Fruit fly (Drosophila melanogaster) whole organism, embryonic: ENCODE results near the gene CG33293.

ENCODE experiments used
- Adf1 ChIP-seq: fragments of 200-800 bp; sonication (Bioruptor generic); IDR thresholded peaks from 2 replicates; pipeline ENCODE4 v1.3.6; 2022; ENCODE audit warnings: missing biosample characterization, missing genetic modification characterization
- CG10147 ChIP-seq: fragments of 200-800 bp; sonication (Bioruptor generic); optimal IDR thresholded peaks from 2 replicates; lab custom pipeline; 2019; ENCODE audit warnings: missing biosample characterization, mild to moderate bottlenecking, missing genetic modification characterization, moderate library complexity
- CG10274 ChIP-seq: fragments of 200-800 bp; sonication (Bioruptor generic); optimal IDR thresholded peaks from 3 replicates; lab custom pipeline; 2017; ENCODE audit warnings: missing biosample characterization, mild to moderate bottlenecking, missing genetic modification characterization
- CG10565 ChIP-seq: fragments of 200-800 bp; sonication (Bioruptor generic); optimal IDR thresholded peaks from 3 replicates; lab custom pipeline; 2016; ENCODE audit warnings: missing biosample characterization, mild to moderate bottlenecking, missing genetic modification characterization
- CG10979 ChIP-seq: fragments of 200-800 bp; sonication (Bioruptor generic); optimal IDR thresholded peaks from 2 replicates; lab custom pipeline; 2018; ENCODE audit warnings: missing biosample characterization, mild to moderate bottlenecking, missing genetic modification characterization, moderate library complexity
- CG11504 ChIP-seq: fragments of 200-800 bp; sonication (Bioruptor generic); optimal IDR thresholded peaks from 3 replicates; lab custom pipeline; 2019; ENCODE audit warnings: missing biosample characterization, mild to moderate bottlenecking, missing genetic modification characterization, moderate library complexity
- CG11695 ChIP-seq: fragments of 200-800 bp; sonication (Bioruptor generic); IDR thresholded peaks from 3 replicates; pipeline ENCODE4 v1.3.6; 2022; ENCODE audit warnings: missing biosample characterization, missing genetic modification characterization
- CG11723 ChIP-seq: fragments of 200-800 bp; sonication (Bioruptor generic); optimal IDR thresholded peaks from 2 replicates; lab custom pipeline; 2017; ENCODE audit warnings: missing biosample characterization, mild to moderate bottlenecking, missing genetic modification characterization
- CG14050 ChIP-seq: fragments of 200-800 bp; sonication (Bioruptor generic); IDR thresholded peaks from 3 replicates; pipeline ENCODE4 v1.3.6; 2022; ENCODE audit warnings: missing biosample characterization, missing genetic modification characterization
- CG14965 ChIP-seq: fragments of 200-800 bp; sonication (Bioruptor generic); optimal IDR thresholded peaks from 2 replicates; lab custom pipeline; 2016; ENCODE audit warnings: missing biosample characterization, missing genetic modification characterization, borderline replicate concordance
- CG17385 ChIP-seq: fragments of 200-800 bp; sonication (Bioruptor generic); optimal IDR thresholded peaks from 3 replicates; lab custom pipeline; 2018; ENCODE audit warnings: missing biosample characterization, mild to moderate bottlenecking, missing genetic modification characterization
- CG17912 ChIP-seq: fragments of 200-800 bp; sonication (Bioruptor generic); optimal IDR thresholded peaks from 2 replicates; lab custom pipeline; 2018; ENCODE audit warnings: missing biosample characterization, mild to moderate bottlenecking, missing genetic modification characterization
- CG1792 ChIP-seq: fragments of 200-800 bp; sonication (Bioruptor generic); optimal IDR thresholded peaks from 2 replicates; lab custom pipeline; 2016; ENCODE audit warnings: missing biosample characterization, missing genetic modification characterization
- CG2116 ChIP-seq: fragments of 200-800 bp; sonication (Bioruptor generic); optimal IDR thresholded peaks from 3 replicates; lab custom pipeline; 2018; ENCODE audit warnings: missing biosample characterization, mild to moderate bottlenecking, missing genetic modification characterization
- CG32767 ChIP-seq: fragments of 200-800 bp; sonication (Bioruptor generic); IDR thresholded peaks from 2 replicates; pipeline ENCODE4 v1.3.6; 2022; ENCODE audit warnings: missing biosample characterization, missing genetic modification characterization
- CG33557 ChIP-seq: fragments of 200-800 bp; sonication (Bioruptor generic); optimal IDR thresholded peaks from 2 replicates; lab custom pipeline; 2019; ENCODE audit warnings: missing biosample characterization, mild to moderate bottlenecking, missing genetic modification characterization, moderate library complexity
- CG3726 ChIP-seq: fragments of 200-800 bp; sonication (Bioruptor generic); IDR thresholded peaks from 3 replicates; pipeline ENCODE4, ENCODE4 v1.3.6; 2022; ENCODE audit warnings: missing biosample characterization, missing genetic modification characterization
- CG9215 ChIP-seq: fragments of 200-800 bp; sonication (Bioruptor generic); IDR thresholded peaks from 2 replicates; pipeline ENCODE4 v1.3.6; 2022; ENCODE audit warnings: missing biosample characterization, missing genetic modification characterization
- CG9876 ChIP-seq: fragments of 200-800 bp; sonication (Bioruptor generic); optimal IDR thresholded peaks from 2 replicates; lab custom pipeline; 2016; ENCODE audit warnings: missing biosample characterization, missing genetic modification characterization
- CHES-1-like ChIP-seq: fragments of 200-800 bp; sonication (Bioruptor generic); optimal IDR thresholded peaks from 2 replicates; lab custom pipeline; 2016; ENCODE audit warnings: missing biosample characterization, missing genetic modification characterization
- D19B ChIP-seq: fragments of 200-800 bp; sonication (Bioruptor generic); optimal IDR thresholded peaks from 2 replicates; lab custom pipeline; 2017; ENCODE audit warnings: missing biosample characterization, mild to moderate bottlenecking, missing genetic modification characterization
- Dll ChIP-seq: fragments of 200-800 bp; sonication (Bioruptor generic); IDR thresholded peaks from 4 replicates; pipeline ENCODE4 v1.3.6; 2022; ENCODE audit warnings: missing biosample characterization, missing genetic modification characterization; ENCODE audit not compliant: partially characterized antibody
- Dp ChIP-seq: fragments of 200-800 bp; sonication (Bioruptor generic); optimal IDR thresholded peaks from 2 replicates; lab custom pipeline; 2018; ENCODE audit warnings: missing biosample characterization, mild to moderate bottlenecking, missing genetic modification characterization, moderate library complexity
- Fer1 ChIP-seq: fragments of 200-800 bp; sonication (Bioruptor generic); optimal IDR thresholded peaks from 2 replicates; lab custom pipeline; 2017; ENCODE audit warnings: missing biosample characterization, mild to moderate bottlenecking, missing genetic modification characterization
- GATAe ChIP-seq: fragments of 200-800 bp; sonication (Bioruptor generic); conservative IDR thresholded peaks from 2 replicates; pipeline ENCODE4 v1.3.6; 2022; ENCODE audit warnings: missing biosample characterization, missing genetic modification characterization
- Mad ChIP-seq: fragments of 200-800 bp; sonication (Bioruptor generic); optimal IDR thresholded peaks from 2 replicates; lab custom pipeline; 2016; ENCODE audit warnings: missing biosample characterization, missing genetic modification characterization
- Ptx1 ChIP-seq: fragments of 200-800 bp; sonication (Bioruptor generic); IDR thresholded peaks from 2 replicates; pipeline ENCODE4 v1.3.6; 2022; ENCODE audit warnings: missing biosample characterization, missing genetic modification characterization
- Scr ChIP-seq: fragments of 200-800 bp; sonication (Bioruptor generic); IDR thresholded peaks from 2 replicates; pipeline ENCODE4 v1.3.6; 2022; ENCODE audit warnings: missing biosample characterization, missing genetic modification characterization; ENCODE audit not compliant: partially characterized antibody
- Sry-β ChIP-seq: fragments of 200-800 bp; sonication (Bioruptor generic); optimal IDR thresholded peaks from 2 replicates; lab custom pipeline; 2018; ENCODE audit warnings: missing biosample characterization, mild to moderate bottlenecking, missing genetic modification characterization, moderate library complexity
- bigmax ChIP-seq: fragments of 200-800 bp; sonication (Bioruptor generic); optimal IDR thresholded peaks from 2 replicates; lab custom pipeline; 2018; ENCODE audit warnings: missing biosample characterization, mild to moderate bottlenecking, missing genetic modification characterization
- bsh ChIP-seq, 2 experiments: fragments of 200-800 bp; sonication (Bioruptor generic); optimal IDR thresholded peaks; 2 replicates each; lab custom pipeline; 2017 to 2018; ENCODE audit warnings: mild to moderate bottlenecking in 2 of 2, missing biosample characterization in 2 of 2, missing genetic modification characterization in 2 of 2, moderate library complexity in 1 of 2
- cato ChIP-seq: fragments of 200-800 bp; sonication (Bioruptor generic); optimal IDR thresholded peaks from 2 replicates; lab custom pipeline; 2016; ENCODE audit warnings: missing biosample characterization, missing genetic modification characterization, borderline replicate concordance
- gcm2 ChIP-seq: fragments of 200-800 bp; sonication (Bioruptor generic); optimal IDR thresholded peaks from 2 replicates; lab custom pipeline; 2016; ENCODE audit warnings: missing biosample characterization, missing genetic modification characterization
- gfzf ChIP-seq: fragments of 200-800 bp; sonication (Bioruptor generic); optimal IDR thresholded peaks from 2 replicates; lab custom pipeline; 2016; ENCODE audit warnings: missing biosample characterization, mild to moderate bottlenecking, missing genetic modification characterization, moderate library complexity
- lmd ChIP-seq: fragments of 200-800 bp; sonication (Bioruptor generic); IDR thresholded peaks from 2 replicates; pipeline ENCODE4 v1.3.6; 2022; ENCODE audit warnings: missing biosample characterization, missing genetic modification characterization
- mam ChIP-seq: fragments of 200-800 bp; sonication (Bioruptor generic); optimal IDR thresholded peaks from 3 replicates; lab custom pipeline; 2016; ENCODE audit warnings: missing biosample characterization, missing genetic modification characterization
- mirr ChIP-seq: fragments of 200-800 bp; sonication (Bioruptor generic); optimal IDR thresholded peaks from 3 replicates; lab custom pipeline; 2018; ENCODE audit warnings: missing biosample characterization, mild to moderate bottlenecking, missing genetic modification characterization
- p53 ChIP-seq: fragments of 200-800 bp; sonication (Bioruptor generic); optimal IDR thresholded peaks from 2 replicates; lab custom pipeline; 2016; ENCODE audit warnings: missing biosample characterization, missing genetic modification characterization
- pan ChIP-seq, 4 experiments: fragments of >200 bp in 3 of 4; fragments of 200-800 bp in 1 of 4; sonication (Bioruptor generic) in 1 of 4; optimal IDR thresholded peaks in 3 of 4; IDR thresholded peaks in 1 of 4; 2 replicates each; pipeline versions ENCODE4 v1.3.6 to Lab custom; 2017 to 2022; ENCODE audit warnings: missing biosample characterization in 2 of 4, missing genetic modification characterization in 2 of 4, mixed read lengths in 1 of 4
- pum ChIP-seq: fragments of 200-800 bp; sonication (Bioruptor generic); optimal IDR thresholded peaks from 2 replicates; lab custom pipeline; 2016; ENCODE audit warnings: missing biosample characterization, missing genetic modification characterization
- row ChIP-seq: fragments of 200-800 bp; sonication (Bioruptor generic); IDR thresholded peaks from 3 replicates; pipeline ENCODE4 v1.3.6; 2022; ENCODE audit warnings: missing biosample characterization, missing genetic modification characterization
- seq ChIP-seq: fragments of 200-800 bp; sonication (Bioruptor generic); IDR thresholded peaks from 2 replicates; pipeline ENCODE4 v1.3.6; 2022; ENCODE audit warnings: missing biosample characterization, missing genetic modification characterization
- sob ChIP-seq: fragments of 200-800 bp; sonication (Bioruptor generic); IDR thresholded peaks from 2 replicates; pipeline ENCODE4 v1.3.6; 2022; ENCODE audit warnings: missing biosample characterization, missing genetic modification characterization
- sqz ChIP-seq: fragments of 200-800 bp; sonication (Bioruptor generic); optimal IDR thresholded peaks from 3 replicates; lab custom pipeline; 2018; ENCODE audit warnings: missing biosample characterization, mild to moderate bottlenecking, missing genetic modification characterization
- stc ChIP-seq: fragments of 200-800 bp; sonication (Bioruptor generic); IDR thresholded peaks from 2 replicates; pipeline ENCODE4 v1.3.6; 2022; ENCODE audit warnings: missing biosample characterization, missing genetic modification characterization
- tx ChIP-seq: fragments of 200-800 bp; sonication (Bioruptor generic); optimal IDR thresholded peaks from 2 replicates; lab custom pipeline; 2016; ENCODE audit warnings: missing biosample characterization, missing genetic modification characterization
- usp ChIP-seq: fragments of >200 bp; optimal IDR thresholded peaks from 2 replicates; lab custom pipeline; 2017; ENCODE audit warnings: missing biosample characterization, missing genetic modification characterization

The CG33293 gene

dm6 chr3R:5215334-5216307, 24.9 kb downstream of the CG33293 start (continued):
- peak; percentile 91 for TF ChIP-seq CG11695 (GFP tag; lab: Robert Waterston, UW)
- TF ChIP-seq lmd (GFP tag; lab: Robert Waterston, UW) = peak; percentile 63
- peak; percentile 90 for TF ChIP-seq CG32767 (GFP tag; lab: Robert Waterston, UW)
- TF ChIP-seq Scr (GFP tag; lab: Robert Waterston, UW) = no peak
- TF ChIP-seq Fer1 (GFP tag; lab: Kevin White, UChicago) = peak; percentile 84
- TF ChIP-seq row = peak; percentile 81
- peak; percentile 69 for TF ChIP-seq Ptx1 (GFP tag; lab: Robert Waterston, UW)
- peak; percentile 98 for TF ChIP-seq p53 (GFP tag; lab: Kevin White, UChicago)
- peak; percentile 99 for TF ChIP-seq CG11723 (GFP tag; lab: Kevin White, UChicago)
- peak; percentile 97 for TF ChIP-seq cato (GFP tag; lab: Kevin White, UChicago)
- TF ChIP-seq CG10565 (GFP tag; lab: Kevin White, UChicago) = peak; percentile 99
- TF ChIP-seq stc (GFP tag; lab: Robert Waterston, UW) = peak; percentile 95
- peak; percentile 21 for TF ChIP-seq mirr (GFP tag; lab: Kevin White, UChicago)
- TF ChIP-seq CG10147 (GFP tag; lab: Kevin White, UChicago) = peak; percentile 44
- peak; percentile 94 for TF ChIP-seq CG3726 (GFP tag; lab: Robert Waterston, UW)
- TF ChIP-seq CG14965 (GFP tag; lab: Kevin White, UChicago) = peak; percentile 95
- TF ChIP-seq Dp (GFP tag; lab: Kevin White, UChicago) = peak; percentile 22
- TF ChIP-seq Sry-β (GFP tag; lab: Kevin White, UChicago) = peak; percentile 84
- peak; percentile 85 for TF ChIP-seq CG10274 (GFP tag; lab: Kevin White, UChicago)
- TF ChIP-seq usp = no peak
- TF ChIP-seq CG17912 = peak; percentile 99
- no peak for TF ChIP-seq Adf1 (GFP tag; lab: Robert Waterston, UW)
- peak; percentile 91 for TF ChIP-seq sob
- peak; percentile 82 for TF ChIP-seq mam (GFP tag; lab: Kevin White, UChicago)
- peak; percentile 89 for TF ChIP-seq gcm2
- no peak for TF ChIP-seq pan (optimal IDR thresholded peaks at IDR 0.05; lab: Kevin White, UChicago)
- peak in 1 of 2 experiments; percentile 90 for TF ChIP-seq pan (GFP tag; optimal IDR thresholded peaks at IDR 0.05 in 1 of 2, IDR thresholded peaks at IDR 0.05 in 1 of 2)
- peak; percentile 98 for TF ChIP-seq CG9876 (GFP tag; lab: Kevin White, UChicago)
- peak; percentile 97 for TF ChIP-seq pum (GFP tag; lab: Kevin White, UChicago)
- TF ChIP-seq CG1792 (GFP tag; lab: Kevin White, UChicago) = peak; percentile 99
- TF ChIP-seq tx (GFP tag; lab: Kevin White, UChicago) = peak; percentile 92
- peak; percentile 99 for TF ChIP-seq Mad (GFP tag; lab: Kevin White, UChicago)
- peak; percentile 99 for TF ChIP-seq CG33557 (GFP tag; lab: Kevin White, UChicago)
- TF ChIP-seq CHES-1-like = peak; percentile 98
- TF ChIP-seq CG11504 (tag; lab: Kevin White, UChicago) = peak; percentile 87
- TF ChIP-seq GATAe (GFP tag; lab: Robert Waterston, UW) = peak; percentile 17; the same call in 1 of the 2 replicates
- peak; percentile 82 for TF ChIP-seq CG14050 (GFP tag; lab: Robert Waterston, UW)
- TF ChIP-seq D19B (GFP tag; lab: Kevin White, UChicago) = no peak
- peak; percentile 97 for TF ChIP-seq sqz (GFP tag; lab: Kevin White, UChicago)
- peak; percentile 88 for TF ChIP-seq seq (GFP tag; lab: Robert Waterston, UW)
- TF ChIP-seq bigmax (GFP tag; lab: Kevin White, UChicago) = peak; percentile 84
- TF ChIP-seq CG2116 (GFP tag; lab: Kevin White, UChicago) = peak; percentile 94
- TF ChIP-seq bsh (GFP tag; optimal IDR thresholded peaks at IDR 0.05; lab: Kevin White, UChicago) = peak; percentile 84 to 99
- peak; percentile 38; the same call in 1 of the 2 replicates for TF ChIP-seq CG9215 (GFP tag; lab: Robert Waterston, UW)
- peak; percentile 90 for TF ChIP-seq CG10979 (tag; lab: Kevin White, UChicago)
- TF ChIP-seq gfzf (GFP tag; lab: Kevin White, UChicago) = peak; percentile 45
- TF ChIP-seq Dll (GFP tag; lab: Robert Waterston, UW) = no peak
- TF ChIP-seq CG17385 = peak; percentile 87
